Worm (Caenorhabditis elegans) whole organism, young adult: ENCODE data around the gene R05G6.9.

Experiments
- B0261.1 ChIP-seq: sonication (generic microtip); optimal IDR thresholded peaks from 2 replicates; lab custom pipeline; 2016; ENCODE audit warnings: mild to moderate bottlenecking, missing genetic modification characterization, moderate library complexity, missing compliant biosample characterization
- B0336.3 ChIP-seq: fragments of 200-800 bp; sonication (Bioruptor generic); IDR thresholded peaks from 2 replicates; pipeline ENCODE4 v1.3.6; 2022; ENCODE audit warnings: missing genetic modification characterization, missing compliant biosample characterization
- C17E4.6 ChIP-seq: fragments of 200-800 bp; sonication (Bioruptor generic); IDR thresholded peaks from 2 replicates; pipeline ENCODE4 v1.3.6; 2022; ENCODE audit warnings: missing genetic modification reagents, missing genetic modification characterization, missing compliant biosample characterization
- D2030.7 ChIP-seq: fragments of 200-800 bp; sonication (Bioruptor generic); IDR thresholded peaks from 2 replicates; pipeline ENCODE4 v1.3.6; 2022; ENCODE audit warnings: missing genetic modification reagents, missing genetic modification characterization, missing compliant biosample characterization
- F22D6.2 ChIP-seq: sonication (generic microtip); optimal IDR thresholded peaks from 2 replicates; lab custom pipeline; 2016; ENCODE audit warnings: mild to moderate bottlenecking, missing genetic modification characterization, missing compliant biosample characterization
- F37B4.10 ChIP-seq: fragments of 200-800 bp; sonication (Bioruptor generic); IDR thresholded peaks from 2 replicates; pipeline ENCODE4 v1.3.6; 2022; ENCODE audit warnings: missing genetic modification characterization, missing compliant biosample characterization
- F39B2.1 ChIP-seq: fragments of 200-800 bp; sonication (Bioruptor generic); IDR thresholded peaks from 2 replicates; pipeline ENCODE4 v1.3.6; 2022; ENCODE audit warnings: missing genetic modification reagents, missing genetic modification characterization, missing compliant biosample characterization
- F49E8.2 ChIP-seq: sonication (generic microtip); optimal IDR thresholded peaks from 3 replicates; lab custom pipeline; 2017; ENCODE audit warnings: missing genetic modification characterization, mild to moderate bottlenecking, missing compliant biosample characterization, antibody characterized with exemption, moderate library complexity; ENCODE audit not compliant: insufficient read depth
- F52B5.7 ChIP-seq: sonication (generic microtip); optimal IDR thresholded peaks from 2 replicates; lab custom pipeline; 2016; ENCODE audit warnings: mild to moderate bottlenecking, missing genetic modification characterization, missing compliant biosample characterization
- F55B11.4 ChIP-seq: sonication (generic microtip); optimal IDR thresholded peaks from 2 replicates; lab custom pipeline; 2016; ENCODE audit warnings: missing compliant biosample characterization, missing genetic modification characterization, borderline replicate concordance; ENCODE audit not compliant: insufficient read depth
- K11D2.4 ChIP-seq: fragments of 200-800 bp; sonication (Bioruptor generic); IDR thresholded peaks from 2 replicates; pipeline ENCODE4 v1.3.6; 2022; ENCODE audit warnings: missing genetic modification reagents, missing genetic modification characterization, missing compliant biosample characterization
- K12H6.12 ChIP-seq: fragments of 200-800 bp; sonication (Bioruptor generic); optimal IDR thresholded peaks from 2 replicates; lab custom pipeline; 2018; ENCODE audit warnings: mild to moderate bottlenecking, missing genetic modification characterization, missing compliant biosample characterization
- T26A5.8 ChIP-seq: sonication (generic microtip); optimal IDR thresholded peaks from 2 replicates; lab custom pipeline; 2016; ENCODE audit warnings: missing genetic modification characterization, missing compliant biosample characterization
- Y79H2A.3 ChIP-seq: fragments of 200-800 bp; sonication (Bioruptor generic); conservative IDR thresholded peaks from 2 replicates; pipeline ENCODE4 v1.3.6; 2022; ENCODE audit warnings: missing genetic modification reagents, missing genetic modification characterization, missing compliant biosample characterization
- Y95B8A.8 ChIP-seq: fragments of 200-800 bp; sonication (Bioruptor generic); IDR thresholded peaks from 2 replicates; pipeline ENCODE4 v1.3.6; 2022; ENCODE audit warnings: missing genetic modification reagents, missing genetic modification characterization, missing compliant biosample characterization
- aptf-3 ChIP-seq: fragments of 200-800 bp; sonication (Bioruptor generic); IDR thresholded peaks from 2 replicates; pipeline ENCODE4 v1.3.6; 2022; ENCODE audit warnings: missing genetic modification characterization, missing compliant biosample characterization
- atf-7 ChIP-seq: sonication (generic microtip); optimal IDR thresholded peaks from 2 replicates; lab custom pipeline; 2017; ENCODE audit warnings: mild to moderate bottlenecking, missing genetic modification characterization, missing compliant biosample characterization
- athp-1 ChIP-seq: sonication (generic microtip); optimal IDR thresholded peaks from 2 replicates; lab custom pipeline; 2017; ENCODE audit warnings: mild to moderate bottlenecking, missing genetic modification characterization, missing compliant biosample characterization
- attf-5 ChIP-seq: fragments of 200-800 bp; sonication (Bioruptor generic); optimal IDR thresholded peaks from 2 replicates; lab custom pipeline; 2018; ENCODE audit warnings: mild to moderate bottlenecking, missing genetic modification characterization, missing compliant biosample characterization
- bed-1 ChIP-seq: fragments of 200-800 bp; sonication (Bioruptor generic); IDR thresholded peaks from 2 replicates; pipeline ENCODE4 v1.3.6; 2022; ENCODE audit warnings: missing genetic modification reagents, missing genetic modification characterization, missing compliant biosample characterization
- ceh-79 ChIP-seq: sonication (generic microtip); optimal IDR thresholded peaks from 2 replicates; lab custom pipeline; 2017; ENCODE audit warnings: mild to moderate bottlenecking, missing genetic modification characterization, missing compliant biosample characterization
- ceh-91 ChIP-seq: fragments of 200-800 bp; sonication (Bioruptor generic); IDR thresholded peaks from 2 replicates; pipeline ENCODE4 v1.3.6; 2022; ENCODE audit warnings: missing genetic modification reagents, missing genetic modification characterization, missing compliant biosample characterization
- die-1 ChIP-seq: sonication (generic microtip); optimal IDR thresholded peaks from 2 replicates; lab custom pipeline; 2016; ENCODE audit warnings: missing genotype, mild to moderate bottlenecking, missing genetic modification characterization, missing compliant biosample characterization
- dox-1 ChIP-seq: fragments of 200-800 bp; sonication (Bioruptor generic); IDR thresholded peaks from 2 replicates; pipeline ENCODE4 v1.3.6; 2022; ENCODE audit warnings: missing genetic modification reagents, missing genetic modification characterization, missing compliant biosample characterization
- dpl-1 ChIP-seq: fragments of 150-350 bp; optimal IDR thresholded peaks from 2 replicates; lab custom pipeline; 2014; ENCODE audit warnings: missing biosample characterization, missing genetic modification reagents, missing genetic modification characterization
- efl-1 ChIP-seq: fragments of 150-350 bp; optimal IDR thresholded peaks from 2 replicates; lab custom pipeline; 2014; ENCODE audit warnings: missing biosample characterization, missing genetic modification reagents, missing genetic modification characterization
- egl-44 ChIP-seq: fragments of 200-800 bp; sonication (Bioruptor generic); IDR thresholded peaks from 2 replicates; pipeline ENCODE4 v1.3.6; 2022; ENCODE audit warnings: missing genetic modification reagents, missing genetic modification characterization, missing compliant biosample characterization
- egrh-3 ChIP-seq: fragments of 200-800 bp; sonication (Bioruptor generic); IDR thresholded peaks from 2 replicates; pipeline ENCODE4 v1.3.6; 2022; ENCODE audit warnings: missing genetic modification reagents, missing genetic modification characterization, missing compliant biosample characterization
- ekl-4 ChIP-seq: fragments of 200-800 bp; sonication (Bioruptor generic); IDR thresholded peaks from 2 replicates; pipeline ENCODE4 v1.3.6; 2022; ENCODE audit warnings: missing genetic modification reagents, missing genetic modification characterization, missing compliant biosample characterization
- him-1 ChIP-seq: sonication (generic microtip); optimal IDR thresholded peaks from 2 replicates; lab custom pipeline; 2016; ENCODE audit warnings: missing genotype, missing genetic modification reagents, missing genetic modification characterization, missing compliant biosample characterization
- hlh-12 ChIP-seq: sonication (generic microtip); optimal IDR thresholded peaks from 2 replicates; lab custom pipeline; 2016; ENCODE audit warnings: missing genetic modification characterization, missing compliant biosample characterization
- hlh-26 ChIP-seq: fragments of 200-800 bp; sonication (Bioruptor generic); conservative IDR thresholded peaks from 2 replicates; pipeline ENCODE4 v1.3.6; 2022; ENCODE audit warnings: missing genetic modification reagents, missing genetic modification characterization, missing compliant biosample characterization
- lin-26 ChIP-seq: fragments of 200-800 bp; sonication (Bioruptor generic); IDR thresholded peaks from 2 replicates; pipeline ENCODE4 v1.3.6; 2022; ENCODE audit warnings: missing genetic modification reagents, missing genetic modification characterization, missing compliant biosample characterization
- lsl-1 ChIP-seq: fragments of 200-800 bp; sonication (Bioruptor generic); optimal IDR thresholded peaks from 2 replicates; lab custom pipeline; 2018; ENCODE audit warnings: mild to moderate bottlenecking, missing genetic modification characterization, moderate library complexity, missing compliant biosample characterization
- madf-3 ChIP-seq: fragments of 200-800 bp; sonication (Bioruptor generic); IDR thresholded peaks from 2 replicates; pipeline ENCODE4 v1.3.6; 2022; ENCODE audit warnings: missing genetic modification reagents, missing genetic modification characterization, missing compliant biosample characterization
- nfya-2 ChIP-seq: fragments of 200-800 bp; sonication (Bioruptor generic); IDR thresholded peaks from 2 replicates; pipeline ENCODE4 v1.3.6; 2022; ENCODE audit warnings: missing genetic modification reagents, missing genetic modification characterization, missing compliant biosample characterization
- nhr-120 ChIP-seq: fragments of 200-800 bp; sonication (Bioruptor generic); IDR thresholded peaks from 2 replicates; pipeline ENCODE4 v1.3.6; 2022; ENCODE audit warnings: missing genetic modification characterization, missing compliant biosample characterization
- pbrm-1 ChIP-seq: fragments of 200-800 bp; sonication (Bioruptor generic); IDR thresholded peaks from 2 replicates; pipeline ENCODE4 v1.3.6; 2022; ENCODE audit warnings: missing genetic modification reagents, missing genetic modification characterization, missing compliant biosample characterization
- pha-4 ChIP-seq: fragments of 150-350 bp; sonication (generic microtip); optimal IDR thresholded peaks from 2 replicates; lab custom pipeline; 2014; ENCODE audit warnings: missing biosample characterization, missing genetic modification reagents, missing genetic modification characterization
- rec-8 ChIP-seq, 2 experiments: sonication (generic microtip); optimal IDR thresholded peaks; 2 replicates each; lab custom pipeline; 2016; ENCODE audit warnings: mild to moderate bottlenecking in 2 of 2, missing genetic modification characterization in 2 of 2, missing genetic modification reagents in 2 of 2, missing genotype in 2 of 2, missing biosample characterization in 1 of 2, missing compliant biosample characterization in 1 of 2, moderate library complexity in 1 of 2
- rpc-1 ChIP-seq, 2 experiments: fragments of 150-350 bp in 1 of 2; sonication (generic microtip) in 1 of 2; optimal IDR thresholded peaks; 2 replicates each; lab custom pipeline; 2014 to 2018; ENCODE audit warnings: missing biosample characterization in 1 of 2, missing genetic modification characterization in 1 of 2, missing genetic modification reagents in 1 of 2, missing genotype in 1 of 2
- sea-2 ChIP-seq: fragments of 200-800 bp; sonication (Bioruptor generic); IDR thresholded peaks from 2 replicates; pipeline ENCODE4 v1.3.6; 2022; ENCODE audit warnings: missing genetic modification characterization, missing compliant biosample characterization
- snpc-3.4 ChIP-seq: sonication (generic microtip); optimal IDR thresholded peaks from 2 replicates; lab custom pipeline; 2017; ENCODE audit warnings: missing genetic modification characterization, mild to moderate bottlenecking, missing compliant biosample characterization, antibody characterized with exemption, moderate library complexity, missing genotype, missing genetic modification reagents
- snpc-4 ChIP-seq, 5 experiments: fragments of 150-350 bp in 1 of 5; sonication (generic microtip) in 4 of 5; optimal IDR thresholded peaks; 2 replicates each; lab custom pipeline; 2014 to 2018; ENCODE audit warnings: missing genetic modification characterization in 5 of 5, missing biosample characterization in 3 of 5, antibody characterized with exemption in 2 of 5, mild to moderate bottlenecking in 2 of 5, missing compliant biosample characterization in 2 of 5, missing genotype in 2 of 5, moderate library complexity in 2 of 5, missing genetic modification reagents in 1 of 5
- tbx-9 ChIP-seq: sonication (generic microtip); optimal IDR thresholded peaks from 2 replicates; lab custom pipeline; 2016; ENCODE audit warnings: borderline replicate concordance, missing genetic modification characterization, inconsistent platforms, missing compliant biosample characterization
- xnd-1 ChIP-seq: sonication (generic microtip); optimal IDR thresholded peaks from 2 replicates; lab custom pipeline; 2016; ENCODE audit warnings: missing genotype, missing genetic modification reagents, missing genetic modification characterization, missing compliant biosample characterization
- ztf-22 ChIP-seq: fragments of 200-800 bp; sonication (Bioruptor generic); optimal IDR thresholded peaks from 2 replicates; lab custom pipeline; 2018; ENCODE audit warnings: mild to moderate bottlenecking, missing genetic modification characterization, moderate library complexity, missing compliant biosample characterization
- ztf-28 ChIP-seq: fragments of 200-800 bp; sonication (Bioruptor generic); IDR thresholded peaks from 2 replicates; pipeline ENCODE4 v1.3.6; 2022; ENCODE audit warnings: missing genetic modification reagents, missing genetic modification characterization, missing compliant biosample characterization

The R05G6.9 gene

DNA sequence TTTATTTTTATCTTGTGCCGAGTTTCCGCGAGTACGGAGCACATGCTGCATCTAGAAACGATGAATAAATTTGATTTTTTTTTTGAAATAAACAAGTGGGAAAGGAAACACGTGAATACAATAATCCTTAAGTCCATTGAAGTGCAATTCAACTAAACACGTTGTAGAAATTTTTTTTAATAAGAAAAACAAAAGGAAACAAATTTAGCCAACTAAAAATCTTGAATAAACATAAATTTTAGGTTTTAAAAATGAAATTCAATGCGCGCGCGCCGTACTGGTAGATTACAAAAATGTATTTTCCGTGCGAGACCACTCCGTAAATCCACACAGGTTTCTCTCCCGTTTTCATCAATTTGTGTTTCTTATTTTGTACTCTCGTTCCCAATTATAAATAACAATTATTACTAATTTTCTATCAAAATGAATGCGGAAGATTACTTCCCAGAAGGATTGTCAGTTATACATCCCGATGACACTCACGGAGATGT, 42.9 kb downstream of the R05G6.9 start, which contains the start of the genes plk-3 and F55G1.6:
TSS of gene plk-3 (minus strand) at position 51 of the 491 bp plus-strand sequence.
TSS of gene F55G1.6 (plus strand) at position 359 of the 491 bp plus-strand sequence.
- TF ChIP-seq tbx-9 (tag; lab: Kevin White, UChicago) (no peak), C17E4.6 (GFP tag; lab: Robert Waterston, UW) (no peak), nfya-2 (no peak), aptf-3 (GFP tag; lab: Robert Waterston, UW) (no peak), ztf-28 (GFP tag; lab: Robert Waterston, UW) (no peak), K12H6.12 (tag; lab: Kevin White, UChicago) (no peak), ekl-4 (GFP tag; lab: Robert Waterston, UW) (no peak), pbrm-1 (GFP tag; lab: Robert Waterston, UW) (no peak), attf-5 (no peak), rpc-1 (optimal IDR thresholded peaks at IDR 0.05; lab: Kevin White, UChicago) (no peak), rpc-1 (tag; optimal IDR thresholded peaks at IDR 0.05; lab: Kevin White, UChicago) (no peak), bed-1 (GFP tag; lab: Robert Waterston, UW) (no peak), lin-26 (GFP tag; lab: Robert Waterston, UW) (no peak), ceh-79 (tag; lab: Kevin White, UChicago) (no peak), B0261.1 (no peak), die-1 (tag; lab: Kevin White, UChicago) (no peak), B0336.3 (GFP tag; lab: Robert Waterston, UW) (no peak), nhr-120 (GFP tag; lab: Robert Waterston, UW) (no peak), dox-1 (GFP tag; lab: Robert Waterston, UW) (no peak), egl-44 (GFP tag; lab: Robert Waterston, UW) (no peak), D2030.7 (GFP tag; lab: Robert Waterston, UW) (peak; percentile 57), ztf-22 (GFP tag; lab: Kevin White, UChicago) (no peak), ceh-91 (GFP tag; lab: Robert Waterston, UW) (peak; percentile 73), F49E8.2 (tag; lab: Kevin White, UChicago) (peak; percentile 44), F37B4.10 (GFP tag; lab: Robert Waterston, UW) (no peak), lsl-1 (GFP tag; lab: Kevin White, UChicago) (peak; percentile 80), snpc-4 (GFP tag; optimal IDR thresholded peaks at IDR 0.05; lab: Kevin White, UChicago) (no peak), snpc-4 (tag; optimal IDR thresholded peaks at IDR 0.05; lab: Kevin White, UChicago) (peak in 1 of 4 experiments; percentile 20), F52B5.7 (no peak), pha-4 (tag; lab: Kevin White, UChicago) (no peak), Y95B8A.8 (GFP tag; lab: Robert Waterston, UW) (no peak), F22D6.2 (tag; lab: Kevin White, UChicago) (no peak), egrh-3 (GFP tag; lab: Robert Waterston, UW) (no peak), efl-1 (GFP tag; lab: Kevin White, UChicago) (peak; percentile 94), rec-8 (tag; optimal IDR thresholded peaks at IDR 0.05; lab: Kevin White, UChicago) (no peak), F55B11.4 (no peak), K11D2.4 (GFP tag; lab: Robert Waterston, UW) (no peak), athp-1 (tag; lab: Kevin White, UChicago) (no peak), madf-3 (GFP tag; lab: Robert Waterston, UW) (0 out of 2 replicates have a peak, but pooled peaks have one; percentile 53), hlh-26 (no peak), him-1 (tag; lab: Kevin White, UChicago) (peak; percentile 11), T26A5.8 (no peak), sea-2 (GFP tag; lab: Robert Waterston, UW) (no peak), atf-7 (tag; lab: Kevin White, UChicago) (no peak), xnd-1 (peak; percentile 63), snpc-3.4 (tag; lab: Kevin White, UChicago) (peak; percentile 53), F39B2.1 (GFP tag; lab: Robert Waterston, UW) (no peak), dpl-1 (GFP tag; lab: Kevin White, UChicago) (peak; percentile 35), Y79H2A.3 (no peak), hlh-12 (tag; lab: Kevin White, UChicago) (no peak)
